Fruit fly (Drosophila melanogaster) whole organism, embryonic: ENCODE data around the gene CG13407.

Experiments used
- ATbp ChIP-seq: fragments of 200-800 bp; sonication (Bioruptor generic); optimal IDR thresholded peaks from 2 replicates; lab custom pipeline; 2017; ENCODE audit warnings: missing biosample characterization, mild to moderate bottlenecking, missing genetic modification characterization, missing genetic modification reagents
- CG10209 ChIP-seq: fragments of 200-800 bp; sonication (Bioruptor generic); optimal IDR thresholded peaks from 3 replicates; lab custom pipeline; 2017; ENCODE audit warnings: missing biosample characterization, mild to moderate bottlenecking, missing genetic modification characterization, missing genetic modification reagents
- CG1024 ChIP-seq: fragments of 200-800 bp; sonication (Bioruptor generic); IDR thresholded peaks from 2 replicates; pipeline ENCODE4 v1.3.6; 2022; ENCODE audit warnings: missing biosample characterization, missing genetic modification characterization
- CG10979 ChIP-seq: fragments of 200-800 bp; sonication (Bioruptor generic); optimal IDR thresholded peaks from 2 replicates; lab custom pipeline; 2018; ENCODE audit warnings: missing biosample characterization, mild to moderate bottlenecking, missing genetic modification characterization, moderate library complexity
- CG12299 ChIP-seq: fragments of 200-800 bp; sonication (Bioruptor generic); optimal IDR thresholded peaks from 2 replicates; lab custom pipeline; 2018; ENCODE audit warnings: missing biosample characterization, mild to moderate bottlenecking, missing genetic modification characterization
- CG13123 ChIP-seq: fragments of 200-800 bp; sonication (Bioruptor generic); optimal IDR thresholded peaks from 2 replicates; lab custom pipeline; 2016; ENCODE audit warnings: missing biosample characterization, missing genetic modification characterization
- CG14441 ChIP-seq: fragments of 200-800 bp; sonication (Bioruptor generic); IDR thresholded peaks from 2 replicates; pipeline ENCODE4 v1.3.6; 2022; ENCODE audit warnings: missing biosample characterization, missing genetic modification characterization
- CG14860 ChIP-seq: fragments of 200-800 bp; sonication (Bioruptor generic); IDR thresholded peaks from 3 replicates; pipeline ENCODE4 v1.3.6; 2022; ENCODE audit warnings: missing biosample characterization, missing genetic modification characterization; ENCODE audit not compliant: partially characterized antibody
- CG17186 ChIP-seq: fragments of 200-800 bp; sonication (Bioruptor generic); optimal IDR thresholded peaks from 3 replicates; lab custom pipeline; 2017; ENCODE audit warnings: missing biosample characterization, missing genetic modification reagents, missing genetic modification characterization
- CG17385 ChIP-seq: fragments of 200-800 bp; sonication (Bioruptor generic); optimal IDR thresholded peaks from 3 replicates; lab custom pipeline; 2018; ENCODE audit warnings: missing biosample characterization, mild to moderate bottlenecking, missing genetic modification characterization
- CG17829 ChIP-seq: fragments of 200-800 bp; optimal IDR thresholded peaks from 2 replicates; lab custom pipeline; 2019; ENCODE audit warnings: missing biosample characterization, mild to moderate bottlenecking, missing genetic modification characterization, moderate library complexity
- CG17912 ChIP-seq: fragments of 200-800 bp; sonication (Bioruptor generic); optimal IDR thresholded peaks from 2 replicates; lab custom pipeline; 2018; ENCODE audit warnings: missing biosample characterization, mild to moderate bottlenecking, missing genetic modification characterization
- CG18476 ChIP-seq: fragments of 200-800 bp; sonication (Bioruptor generic); optimal IDR thresholded peaks from 2 replicates; lab custom pipeline; 2016; ENCODE audit warnings: missing biosample characterization, mild to moderate bottlenecking, missing genetic modification characterization
- CG18599 ChIP-seq: fragments of 200-800 bp; sonication (Bioruptor generic); optimal IDR thresholded peaks from 3 replicates; lab custom pipeline; 2017; ENCODE audit warnings: missing biosample characterization, missing genetic modification characterization, mild to moderate bottlenecking, moderate library complexity, missing genetic modification reagents
- CG2202 ChIP-seq: fragments of 200-800 bp; sonication (Bioruptor generic); optimal IDR thresholded peaks from 2 replicates; lab custom pipeline; 2018; ENCODE audit warnings: missing biosample characterization, mild to moderate bottlenecking, missing genetic modification characterization
- CG2712 ChIP-seq: fragments of 200-800 bp; optimal IDR thresholded peaks from 3 replicates; lab custom pipeline; 2019; ENCODE audit warnings: missing biosample characterization, mild to moderate bottlenecking, missing genetic modification characterization, moderate library complexity
- CG32532 ChIP-seq: fragments of 200-800 bp; sonication (Bioruptor generic); IDR thresholded peaks from 2 replicates; pipeline ENCODE4 v1.3.6; 2022; ENCODE audit warnings: missing biosample characterization, missing genetic modification characterization
- CG3281 ChIP-seq: fragments of 200-800 bp; sonication (Bioruptor generic); optimal IDR thresholded peaks from 3 replicates; lab custom pipeline; 2017; ENCODE audit warnings: missing biosample characterization, mild to moderate bottlenecking, missing genetic modification characterization
- CG33213 ChIP-seq: fragments of 200-800 bp; sonication (Bioruptor generic); optimal IDR thresholded peaks from 3 replicates; lab custom pipeline; 2016; ENCODE audit warnings: missing biosample characterization, missing genetic modification characterization
- CG3407 ChIP-seq: fragments of 200-800 bp; sonication (Bioruptor generic); optimal IDR thresholded peaks from 2 replicates; lab custom pipeline; 2018; ENCODE audit warnings: missing biosample characterization, mild to moderate bottlenecking, missing genetic modification characterization
- CG6175 ChIP-seq: fragments of 200-800 bp; sonication (Bioruptor generic); IDR thresholded peaks from 3 replicates; pipeline ENCODE4 v1.3.6; 2022; ENCODE audit warnings: missing biosample characterization, missing genetic modification characterization
- CG6689 ChIP-seq: fragments of 200-800 bp; sonication (Bioruptor generic); IDR thresholded peaks from 2 replicates; pipeline ENCODE4 v1.3.6; 2022; ENCODE audit warnings: missing biosample characterization, missing genetic modification characterization
- CG7372 ChIP-seq: fragments of 200-800 bp; sonication (Bioruptor generic); IDR thresholded peaks from 2 replicates; pipeline ENCODE4 v1.3.6; 2022; ENCODE audit warnings: missing biosample characterization, missing genetic modification characterization
- CG7928 ChIP-seq: fragments of 200-800 bp; sonication (Bioruptor generic); optimal IDR thresholded peaks from 2 replicates; lab custom pipeline; 2017; ENCODE audit warnings: missing biosample characterization, mild to moderate bottlenecking, missing genetic modification characterization
- CG9797 ChIP-seq: fragments of 200-800 bp; sonication (Bioruptor generic); optimal IDR thresholded peaks from 3 replicates; lab custom pipeline; 2018; ENCODE audit warnings: missing biosample characterization, mild to moderate bottlenecking, missing genetic modification characterization
- CHES-1-like ChIP-seq: fragments of 200-800 bp; sonication (Bioruptor generic); optimal IDR thresholded peaks from 2 replicates; lab custom pipeline; 2016; ENCODE audit warnings: missing biosample characterization, missing genetic modification characterization
- D19A ChIP-seq: fragments of 200-800 bp; optimal IDR thresholded peaks from 3 replicates; lab custom pipeline; 2019; ENCODE audit warnings: missing biosample characterization, mild to moderate bottlenecking, missing genetic modification characterization, moderate library complexity
- E2f2 ChIP-seq: fragments of 200-800 bp; sonication (Bioruptor generic); IDR thresholded peaks from 2 replicates; pipeline ENCODE4 v1.3.6; 2022; ENCODE audit warnings: missing biosample characterization, missing genetic modification characterization
- HLH4C ChIP-seq: fragments of 200-800 bp; sonication (Bioruptor generic); IDR thresholded peaks from 3 replicates; pipeline ENCODE4 v1.3.6; 2022; ENCODE audit warnings: missing biosample characterization, missing genetic modification characterization; ENCODE audit not compliant: partially characterized antibody
- Hr78 ChIP-seq, 2 experiments: fragments of 200-800 bp in 1 of 2; fragments of >200 bp in 1 of 2; sonication (Bioruptor generic) in 1 of 2; optimal IDR thresholded peaks; 2 replicates each; lab custom pipeline; 2017 to 2019; ENCODE audit warnings: missing biosample characterization in 2 of 2, missing genetic modification characterization in 2 of 2, mild to moderate bottlenecking in 1 of 2, moderate library complexity in 1 of 2
- Jarid2 ChIP-seq: fragments of 200-800 bp; sonication (Bioruptor generic); optimal IDR thresholded peaks from 3 replicates; lab custom pipeline; 2017; ENCODE audit warnings: mild to moderate bottlenecking, missing biosample characterization, missing genetic modification reagents, missing genetic modification characterization
- Pdp1 ChIP-seq, 2 experiments: fragments of 200-800 bp; sonication (Bioruptor generic); optimal IDR thresholded peaks; 3 replicates each; lab custom pipeline; 2016; ENCODE audit warnings: missing biosample characterization in 2 of 2, missing genetic modification characterization in 2 of 2, mild to moderate bottlenecking in 1 of 2, moderate library complexity in 1 of 2
- Rfx ChIP-seq: fragments of 200-800 bp; sonication (Bioruptor generic); IDR thresholded peaks from 2 replicates; pipeline ENCODE4 v1.3.6; 2022; ENCODE audit warnings: missing biosample characterization, missing genetic modification characterization
- Scr ChIP-seq: fragments of 200-800 bp; sonication (Bioruptor generic); IDR thresholded peaks from 2 replicates; pipeline ENCODE4 v1.3.6; 2022; ENCODE audit warnings: missing biosample characterization, missing genetic modification characterization; ENCODE audit not compliant: partially characterized antibody
- Taf1 ChIP-seq: fragments of 200-800 bp; sonication (Bioruptor generic); IDR thresholded peaks from 2 replicates; pipeline ENCODE4 v1.3.6; 2022; ENCODE audit warnings: missing biosample characterization, missing genetic modification characterization
- btn ChIP-seq: fragments of 200-800 bp; sonication (Bioruptor generic); optimal IDR thresholded peaks from 2 replicates; lab custom pipeline; 2016; ENCODE audit warnings: missing biosample characterization, missing genetic modification characterization
- croc ChIP-seq: fragments of 200-800 bp; sonication (Bioruptor generic); conservative IDR thresholded peaks from 3 replicates; pipeline ENCODE4 v1.3.6; 2022; ENCODE audit warnings: missing biosample characterization, missing genetic modification characterization
- ems ChIP-seq: fragments of 200-800 bp; sonication (Bioruptor generic); optimal IDR thresholded peaks from 3 replicates; lab custom pipeline; 2016; ENCODE audit warnings: missing biosample characterization, missing genetic modification characterization
- eyg ChIP-seq: fragments of 200-800 bp; sonication (Bioruptor generic); optimal IDR thresholded peaks from 3 replicates; lab custom pipeline; 2016; ENCODE audit warnings: missing biosample characterization, missing genetic modification characterization
- h ChIP-seq: fragments of >200 bp; optimal IDR thresholded peaks from 2 replicates; lab custom pipeline; 2017
- kay ChIP-seq: fragments of 200-800 bp; sonication (Bioruptor generic); optimal IDR thresholded peaks from 2 replicates; lab custom pipeline; 2016; ENCODE audit warnings: missing biosample characterization, missing genetic modification characterization
- nau ChIP-seq: fragments of 200-800 bp; sonication (Bioruptor generic); optimal IDR thresholded peaks from 3 replicates; lab custom pipeline; 2017; ENCODE audit warnings: missing biosample characterization, mild to moderate bottlenecking, missing genetic modification characterization, missing genetic modification reagents
- otp ChIP-seq: fragments of 200-800 bp; sonication (Bioruptor generic); IDR thresholded peaks from 3 replicates; pipeline ENCODE4, ENCODE4 v1.3.6; 2022; ENCODE audit warnings: missing biosample characterization, missing genetic modification characterization
- pan ChIP-seq, 4 experiments: fragments of >200 bp in 3 of 4; fragments of 200-800 bp in 1 of 4; sonication (Bioruptor generic) in 1 of 4; optimal IDR thresholded peaks in 3 of 4; IDR thresholded peaks in 1 of 4; 2 replicates each; pipeline versions ENCODE4 v1.3.6 to Lab custom; 2017 to 2022; ENCODE audit warnings: missing biosample characterization in 2 of 4, missing genetic modification characterization in 2 of 4, mixed read lengths in 1 of 4
- peb ChIP-seq: fragments of 200-800 bp; sonication (Bioruptor generic); IDR thresholded peaks from 2 replicates; pipeline ENCODE4 v1.3.6; 2022; ENCODE audit warnings: missing biosample characterization, missing genetic modification characterization
- sc ChIP-seq, 3 experiments: fragments of >200 bp in 2 of 3; fragments of 200-800 bp in 1 of 3; sonication (Bioruptor generic) in 1 of 3; optimal IDR thresholded peaks; 2 replicates in 2 of 3; 3 replicates in 1 of 3; lab custom pipeline; 2017; ENCODE audit warnings: mild to moderate bottlenecking in 1 of 3, missing biosample characterization in 1 of 3, missing genetic modification characterization in 1 of 3, missing genetic modification reagents in 1 of 3
- slp2 ChIP-seq: fragments of 200-800 bp; sonication (Bioruptor generic); optimal IDR thresholded peaks from 2 replicates; lab custom pipeline; 2016; ENCODE audit warnings: missing biosample characterization, missing genetic modification characterization
- tgo ChIP-seq: fragments of 200-800 bp; sonication (Bioruptor generic); IDR thresholded peaks from 3 replicates; pipeline ENCODE4 v1.3.6; 2022; ENCODE audit warnings: missing biosample characterization, missing genetic modification characterization
- toy ChIP-seq: fragments of 200-800 bp; sonication (Bioruptor generic); IDR thresholded peaks from 2 replicates; pipeline ENCODE4 v1.3.6; 2022; ENCODE audit warnings: missing biosample characterization, missing genetic modification characterization

The CG13407 gene

DNA sequence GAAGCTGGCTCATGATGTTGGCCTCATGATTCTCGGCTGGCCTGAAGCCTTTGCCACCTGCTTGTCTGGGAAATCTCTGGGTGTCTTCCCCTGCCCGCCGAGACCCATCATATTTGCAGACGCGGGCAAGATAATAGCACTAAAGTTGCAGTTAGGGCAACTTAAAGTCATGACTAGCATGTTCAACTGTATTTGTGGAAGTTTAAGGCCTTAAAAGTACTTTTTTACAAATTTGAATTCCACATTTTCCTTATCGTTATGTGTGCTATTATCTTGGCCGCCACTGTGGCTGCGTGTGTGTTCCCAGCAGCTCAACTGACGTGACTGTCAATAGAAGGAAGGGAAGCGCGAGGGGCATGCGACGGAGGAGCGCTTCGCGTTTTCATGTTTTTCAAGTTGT lies 35.9 kb downstream of the CG13407 start (continued):
- TF ChIP-seq btn (GFP tag; lab: Kevin White, UChicago): peak; percentile 43
- TF ChIP-seq pan (optimal IDR thresholded peaks at IDR 0.05; lab: Kevin White, UChicago): no peak
- peak in 1 of 2 experiments; percentile 75 for TF ChIP-seq pan (GFP tag; optimal IDR thresholded peaks at IDR 0.05 in 1 of 2, IDR thresholded peaks at IDR 0.05 in 1 of 2)
- peak; percentile 50 for TF ChIP-seq D19A (tag; lab: Kevin White, UChicago)
- no peak for TF ChIP-seq HLH4C (GFP tag; lab: Robert Waterston, UW)
- peak; percentile 12 for TF ChIP-seq CG18476
- TF ChIP-seq eyg (GFP tag; lab: Kevin White, UChicago): peak; percentile 28
- TF ChIP-seq ATbp: peak; percentile 79
- TF ChIP-seq CG2712 (tag; lab: Kevin White, UChicago): peak; percentile 79
- TF ChIP-seq CG14441 (GFP tag; lab: Robert Waterston, UW): peak; percentile 67
- TF ChIP-seq kay: peak; percentile 17
- peak; percentile 81 for TF ChIP-seq CG10979 (tag; lab: Kevin White, UChicago)
- TF ChIP-seq CG17829: peak; percentile 71
- no peak for TF ChIP-seq CG7372 (GFP tag; lab: Robert Waterston, UW)
- TF ChIP-seq sc (optimal IDR thresholded peaks at IDR 0.05; lab: Kevin White, UChicago): no peak
- peak; percentile 37 for TF ChIP-seq sc (GFP tag; optimal IDR thresholded peaks at IDR 0.05; lab: Kevin White, UChicago)
- TF ChIP-seq CG33213 (GFP tag; lab: Kevin White, UChicago): peak; percentile 38
- TF ChIP-seq CG2202: peak; percentile 55
- no peak for TF ChIP-seq Jarid2 (GFP tag; lab: Kevin White, UChicago)
- TF ChIP-seq CG17912 (GFP tag; lab: Kevin White, UChicago): no peak
- peak; percentile 50; the same call in 1 of the 2 replicates for TF ChIP-seq E2f2 (GFP tag; lab: Robert Waterston, UW)
- no peak for TF ChIP-seq CHES-1-like (GFP tag; lab: Kevin White, UChicago)
- peak; percentile 83 for TF ChIP-seq CG6689
- TF ChIP-seq CG7928 (GFP tag; lab: Kevin White, UChicago): no peak
- TF ChIP-seq CG32532 (GFP tag; lab: Robert Waterston, UW): peak; percentile 68
- no peak for TF ChIP-seq Scr (GFP tag; lab: Robert Waterston, UW)
- no peak for TF ChIP-seq Hr78 (GFP tag; optimal IDR thresholded peaks at IDR 0.05; lab: Kevin White, UChicago)
- no peak for TF ChIP-seq CG14860 (GFP tag; lab: Robert Waterston, UW)
- peak; percentile 79; the same call in 2 of the 3 replicates for TF ChIP-seq otp (GFP tag; lab: Robert Waterston, UW)
- TF ChIP-seq CG3407 (GFP tag; lab: Kevin White, UChicago): peak; percentile 40
- no peak for TF ChIP-seq CG12299 (tag; lab: Kevin White, UChicago)
- TF ChIP-seq Pdp1 (GFP tag; optimal IDR thresholded peaks at IDR 0.05; lab: Kevin White, UChicago): peak; percentile 50 to 60
- no peak for TF ChIP-seq CG17186
- peak; percentile 59 for TF ChIP-seq croc (GFP tag; lab: Robert Waterston, UW)
- TF ChIP-seq peb (GFP tag; lab: Robert Waterston, UW): 0 out of 2 replicates have a peak, but pooled peaks have one; percentile 64
- peak; percentile 45 for TF ChIP-seq CG18599 (GFP tag; lab: Kevin White, UChicago)
- no peak for TF ChIP-seq Taf1 (GFP tag; lab: Robert Waterston, UW)
- no peak for TF ChIP-seq CG9797
- no peak for TF ChIP-seq toy (GFP tag; lab: Robert Waterston, UW)
- peak; percentile 53 for TF ChIP-seq CG3281 (GFP tag; lab: Kevin White, UChicago)
- TF ChIP-seq CG1024: peak; percentile 79
- TF ChIP-seq CG13123 (GFP tag; lab: Kevin White, UChicago): peak; percentile 6
- TF ChIP-seq CG6175: 0 out of 3 replicates have a peak, but pooled peaks have one; percentile 14
- TF ChIP-seq Rfx (GFP tag; lab: Robert Waterston, UW): peak; percentile 60; the same call in 1 of the 2 replicates
- peak; percentile 63 for TF ChIP-seq tgo (GFP tag; lab: Robert Waterston, UW)
- peak; percentile 42 for TF ChIP-seq ems (GFP tag; lab: Kevin White, UChicago)
- no peak for TF ChIP-seq h (lab: Kevin White, UChicago)
- TF ChIP-seq CG17385 (GFP tag; lab: Kevin White, UChicago): peak; percentile 30
- no peak for TF ChIP-seq nau
- peak; percentile 52 for TF ChIP-seq CG10209 (GFP tag; lab: Kevin White, UChicago)
- TF ChIP-seq slp2: peak; percentile 59
